Worm (Caenorhabditis elegans) whole organism, L3 larva: Measurements from ENCODE around the gene K08F4.5.

ENCODE experiments used
- ZK546.5 ChIP-seq: sonication (generic microtip); optimal IDR thresholded peaks from 2 replicates; lab custom pipeline; 2017; ENCODE audit warnings: missing biosample characterization, missing genetic modification characterization
- ceh-28 ChIP-seq: fragments of 150-350 bp; optimal IDR thresholded peaks from 2 replicates; lab custom pipeline; 2014; ENCODE audit warnings: missing biosample characterization, missing genetic modification reagents, missing genetic modification characterization
- daf-12 ChIP-seq: fragments of 150-350 bp; optimal IDR thresholded peaks from 2 replicates; lab custom pipeline; 2014; ENCODE audit warnings: missing biosample characterization, missing genetic modification reagents, missing genetic modification characterization
- egl-5 ChIP-seq: fragments of 150-350 bp; optimal IDR thresholded peaks from 2 replicates; lab custom pipeline; 2017; ENCODE audit warnings: missing biosample characterization, missing genetic modification reagents, missing genetic modification characterization, inconsistent platforms
- elt-1 ChIP-seq: fragments of 150-350 bp; optimal IDR thresholded peaks from 2 replicates; lab custom pipeline; 2014; ENCODE audit warnings: missing biosample characterization, missing genetic modification characterization
- fkh-10 ChIP-seq: sonication (generic microtip); optimal IDR thresholded peaks from 2 replicates; lab custom pipeline; 2017; ENCODE audit warnings: missing biosample characterization, missing genetic modification reagents, missing genetic modification characterization
- fkh-2 ChIP-seq: fragments of 150-350 bp; optimal IDR thresholded peaks from 2 replicates; lab custom pipeline; 2014; ENCODE audit warnings: missing biosample characterization, missing genetic modification reagents, missing genetic modification characterization
- fos-1 ChIP-seq: fragments of 150-350 bp; optimal IDR thresholded peaks from 2 replicates; lab custom pipeline; 2014; ENCODE audit warnings: missing biosample characterization, missing genetic modification characterization
- hmg-11 ChIP-seq: sonication (generic microtip); optimal IDR thresholded peaks from 2 replicates; lab custom pipeline; 2016; ENCODE audit warnings: missing genetic modification characterization, missing compliant biosample characterization
- jun-1 ChIP-seq: fragments of 150-350 bp; optimal IDR thresholded peaks from 2 replicates; lab custom pipeline; 2014; ENCODE audit warnings: missing biosample characterization, missing genetic modification reagents, missing genetic modification characterization
- lin-15B ChIP-seq: fragments of 150-350 bp; optimal IDR thresholded peaks from 2 replicates; lab custom pipeline; 2014; ENCODE audit warnings: missing biosample characterization, missing genetic modification characterization
- lsy-12 ChIP-seq: sonication (generic microtip); optimal IDR thresholded peaks from 2 replicates; lab custom pipeline; 2016; ENCODE audit warnings: mild to moderate bottlenecking, missing genetic modification characterization, missing compliant biosample characterization
- mdl-1 ChIP-seq: fragments of 150-350 bp; optimal IDR thresholded peaks from 2 replicates; lab custom pipeline; 2014; ENCODE audit warnings: missing biosample characterization, missing genetic modification characterization
- mml-1 ChIP-seq: fragments of 150-350 bp; sonication (generic microtip); optimal IDR thresholded peaks from 3 replicates; lab custom pipeline; 2014; ENCODE audit warnings: missing biosample characterization, missing genetic modification characterization
- nfya-1 ChIP-seq: sonication (generic microtip); optimal IDR thresholded peaks from 2 replicates; lab custom pipeline; 2017; ENCODE audit warnings: missing genetic modification characterization, mild to moderate bottlenecking, missing compliant biosample characterization, antibody characterized with exemption, moderate library complexity; ENCODE audit not compliant: insufficient read depth
- nhr-11 ChIP-seq: fragments of 150-350 bp; optimal IDR thresholded peaks from 2 replicates; lab custom pipeline; 2014; ENCODE audit warnings: missing biosample characterization, missing genetic modification characterization
- nhr-12 ChIP-seq: fragments of 150-350 bp; optimal IDR thresholded peaks from 2 replicates; lab custom pipeline; 2014; ENCODE audit warnings: missing biosample characterization, missing genetic modification characterization
- nhr-23 ChIP-seq: fragments of 150-350 bp; optimal IDR thresholded peaks from 2 replicates; lab custom pipeline; 2014; ENCODE audit warnings: missing biosample characterization, missing genetic modification reagents, missing genetic modification characterization
- nhr-25 ChIP-seq: sonication (generic microtip); optimal IDR thresholded peaks from 2 replicates; lab custom pipeline; 2017; ENCODE audit warnings: missing biosample characterization, missing genetic modification characterization
- nhr-28 ChIP-seq: fragments of 150-350 bp; optimal IDR thresholded peaks from 2 replicates; lab custom pipeline; 2014; ENCODE audit warnings: missing biosample characterization, missing genetic modification characterization
- nhr-43 ChIP-seq: sonication (generic microtip); optimal IDR thresholded peaks from 2 replicates; lab custom pipeline; 2016; ENCODE audit warnings: mild to moderate bottlenecking, missing genetic modification characterization, missing compliant biosample characterization; ENCODE audit not compliant: poor library complexity, severe bottlenecking
- nhr-67 ChIP-seq: fragments of 150-350 bp; optimal IDR thresholded peaks from 2 replicates; lab custom pipeline; 2014; ENCODE audit warnings: missing biosample characterization, missing genetic modification characterization
- nhr-76 ChIP-seq: fragments of 150-350 bp; sonication (generic microtip); optimal IDR thresholded peaks from 5 replicates; lab custom pipeline; 2014; ENCODE audit warnings: missing biosample characterization, missing genetic modification characterization
- nhr-77 ChIP-seq: fragments of 150-350 bp; optimal IDR thresholded peaks from 2 replicates; lab custom pipeline; 2014; ENCODE audit warnings: missing biosample characterization, missing genetic modification characterization
- pha-4 ChIP-seq: fragments of 150-350 bp; optimal IDR thresholded peaks from 2 replicates; lab custom pipeline; 2014; ENCODE audit warnings: missing biosample characterization, missing genetic modification reagents, missing genetic modification characterization
- pqm-1 ChIP-seq: fragments of 150-350 bp; optimal IDR thresholded peaks from 2 replicates; lab custom pipeline; 2017; ENCODE audit warnings: missing biosample characterization, missing genetic modification characterization, inconsistent platforms
- sea-2 ChIP-seq: fragments of 150-350 bp; sonication (generic microtip); optimal IDR thresholded peaks from 4 replicates; lab custom pipeline; 2014; ENCODE audit warnings: missing biosample characterization, missing genetic modification reagents, missing genetic modification characterization
- skn-1 ChIP-seq: fragments of 150-350 bp; optimal IDR thresholded peaks from 2 replicates; lab custom pipeline; 2014; ENCODE audit warnings: missing biosample characterization, missing genetic modification characterization
- snpc-4 ChIP-seq: fragments of 150-350 bp; optimal IDR thresholded peaks from 2 replicates; lab custom pipeline; 2014; ENCODE audit warnings: missing biosample characterization, missing genetic modification characterization
- tbx-2 ChIP-seq: sonication (generic microtip); optimal IDR thresholded peaks from 2 replicates; lab custom pipeline; 2016; ENCODE audit warnings: mild to moderate bottlenecking, missing genetic modification characterization, missing compliant biosample characterization
- unc-62 ChIP-seq: fragments of 150-350 bp; sonication (generic microtip); optimal IDR thresholded peaks from 4 replicates; lab custom pipeline; 2014; ENCODE audit warnings: missing biosample characterization, missing genetic modification reagents, missing genetic modification characterization
- zag-1 ChIP-seq: fragments of 150-350 bp; optimal IDR thresholded peaks from 2 replicates; lab custom pipeline; 2014; ENCODE audit warnings: missing biosample characterization, missing genetic modification characterization
- ztf-11 ChIP-seq: fragments of 150-350 bp; optimal IDR thresholded peaks from 2 replicates; lab custom pipeline; 2014; ENCODE audit warnings: missing biosample characterization, missing genetic modification characterization
- ztf-4 ChIP-seq: fragments of 150-350 bp; optimal IDR thresholded peaks from 2 replicates; lab custom pipeline; 2014; ENCODE audit warnings: missing biosample characterization, missing genetic modification characterization

The K08F4.5 gene

DNA sequence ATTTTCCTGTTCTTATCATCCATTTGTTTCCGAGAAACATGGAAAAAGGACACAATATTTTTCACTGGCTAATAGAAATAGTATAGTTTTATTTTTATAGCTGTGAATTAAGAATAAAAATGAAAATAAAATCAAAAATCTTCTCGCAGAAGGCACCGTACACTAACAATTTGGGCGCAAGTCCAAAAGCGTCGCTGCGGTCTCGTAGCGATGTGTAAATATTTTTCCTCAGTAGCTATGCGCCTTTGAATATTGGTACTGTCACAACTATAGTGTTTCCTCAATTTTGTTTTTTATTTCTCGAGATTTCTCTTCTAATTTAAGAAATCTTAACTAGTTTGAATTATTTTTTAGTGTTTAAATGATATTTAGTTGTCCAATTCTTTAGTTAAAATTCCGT, 21.3 kb upstream of the K08F4.5 start:
- TF ChIP-seq ceh-28 (tag; lab: Kevin White, UChicago), result no peak

DNA sequence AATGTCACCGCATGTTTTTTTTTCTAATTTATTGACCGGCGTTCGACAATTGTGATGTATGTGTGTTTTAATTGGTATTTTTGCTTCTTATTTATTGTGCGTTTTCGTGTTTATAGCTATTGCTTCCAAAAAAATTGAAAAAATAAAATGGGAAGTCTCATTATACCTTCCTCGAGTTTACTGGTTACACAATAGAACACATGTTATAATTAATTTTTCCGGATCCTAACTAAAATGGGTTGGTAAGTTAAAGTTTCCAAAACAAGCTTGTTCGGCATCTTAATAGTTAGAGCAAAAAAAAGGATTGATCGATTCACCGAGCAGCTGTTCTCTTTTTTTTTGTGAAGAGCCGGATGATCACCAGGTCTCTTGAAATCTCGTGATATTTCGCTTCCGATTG, 19.8 kb upstream of the K08F4.5 start, which contains the start of gene ttr-54:
ttr-54 (plus strand) TSS at position 301 of the 400 bp plus-strand sequence.
- TF ChIP-seq ZK546.5 (tag; lab: Kevin White, UChicago), result no peak
- no peak for TF ChIP-seq tbx-2 (tag; lab: Kevin White, UChicago)
- no peak for TF ChIP-seq hmg-11 (tag; lab: Kevin White, UChicago)

DNA sequence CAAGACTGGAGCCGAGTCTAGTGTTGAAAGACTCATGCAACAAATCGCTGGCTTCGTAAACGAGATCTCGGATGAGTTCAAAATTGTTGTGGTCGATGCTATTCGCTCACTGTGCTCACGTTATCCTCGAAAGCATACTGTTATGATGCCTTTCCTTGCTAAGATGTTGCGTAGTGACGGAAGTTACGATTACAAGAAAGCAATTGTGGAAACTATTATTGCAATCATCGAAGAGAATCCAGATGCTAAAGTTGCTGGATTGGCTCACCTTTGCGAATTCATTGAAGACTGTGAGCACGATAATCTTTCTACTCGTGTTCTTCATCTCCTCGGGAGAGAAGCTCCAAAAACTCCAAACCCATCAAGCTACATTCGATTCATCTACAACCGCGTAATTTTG, 17.8 kb upstream of the K08F4.5 start:
- TF ChIP-seq fkh-2 (tag; lab: Kevin White, UChicago), result no peak
- no peak for TF ChIP-seq hmg-11 (tag; lab: Kevin White, UChicago)
- TF ChIP-seq pha-4 (tag; lab: Kevin White, UChicago), result no peak
- no peak for TF ChIP-seq ztf-4 (tag; lab: Kevin White, UChicago)
- no peak for TF ChIP-seq snpc-4
- TF ChIP-seq nhr-76 (tag; lab: Kevin White, UChicago), result no peak
- no peak for TF ChIP-seq fkh-10 (GFP tag; lab: Kevin White, UChicago)
- no peak for TF ChIP-seq lin-15B (tag; lab: Kevin White, UChicago)
- TF ChIP-seq nhr-28 (tag; lab: Kevin White, UChicago), result no peak

DNA sequence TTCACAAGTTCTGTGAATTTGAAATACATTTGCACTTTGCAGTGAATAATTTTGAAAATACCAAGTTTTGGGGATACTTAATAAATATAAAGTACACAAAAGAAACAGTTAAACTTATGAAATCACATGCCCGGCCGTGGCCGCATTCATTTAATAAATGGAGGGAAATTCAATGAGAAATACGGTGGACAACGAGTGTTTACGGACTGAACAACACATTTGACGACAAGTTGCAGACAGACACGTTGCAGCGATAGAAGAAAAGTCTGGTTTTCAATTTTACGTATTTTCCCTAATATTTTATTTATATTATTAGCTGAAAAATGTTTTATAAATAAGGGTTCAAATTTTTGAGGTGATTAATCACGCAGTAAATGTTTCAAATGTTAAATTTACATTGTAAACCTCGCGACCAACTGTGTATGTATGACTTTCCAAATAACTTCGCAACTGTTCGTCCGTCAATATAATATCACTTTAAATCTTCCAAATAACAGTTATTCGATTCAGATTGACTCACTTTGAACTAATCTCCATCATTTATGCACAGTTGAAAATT, 15.8 kb upstream of the K08F4.5 start, which contains the start of gene copg-1:
copg-1 (plus strand) TSS at position 509 of the 559 bp plus-strand sequence.
- TF ChIP-seq ztf-11 (tag; lab: Kevin White, UChicago) (no peak), fos-1 (tag; lab: Kevin White, UChicago) (no peak), nhr-67 (tag; lab: Kevin White, UChicago) (no peak), egl-5 (no peak), nhr-77 (no peak), snpc-4 (peak; percentile 51), mdl-1 (tag; lab: Kevin White, UChicago) (no peak), nhr-11 (tag; lab: Kevin White, UChicago) (no peak), lin-15B (tag; lab: Kevin White, UChicago) (peak; percentile 43), elt-1 (tag; lab: Kevin White, UChicago) (no peak), nhr-25 (tag; lab: Kevin White, UChicago) (peak; percentile 4), lsy-12 (no peak), skn-1 (tag; lab: Kevin White, UChicago) (no peak), nhr-28 (tag; lab: Kevin White, UChicago) (no peak), nhr-43 (tag; lab: Kevin White, UChicago) (peak; percentile 31), nfya-1 (peak; percentile 77), pha-4 (tag; lab: Kevin White, UChicago) (peak; percentile 66), nhr-12 (tag; lab: Kevin White, UChicago) (no peak), sea-2 (GFP tag; lab: Kevin White, UChicago) (no peak), hmg-11 (tag; lab: Kevin White, UChicago) (peak; percentile 75), daf-12 (tag; lab: Kevin White, UChicago) (no peak), unc-62 (GFP tag; lab: Kevin White, UChicago) (no peak), ZK546.5 (tag; lab: Kevin White, UChicago) (no peak), jun-1 (no peak), nhr-23 (tag; lab: Kevin White, UChicago) (peak; percentile 63), pqm-1 (peak; percentile 19)

DNA sequence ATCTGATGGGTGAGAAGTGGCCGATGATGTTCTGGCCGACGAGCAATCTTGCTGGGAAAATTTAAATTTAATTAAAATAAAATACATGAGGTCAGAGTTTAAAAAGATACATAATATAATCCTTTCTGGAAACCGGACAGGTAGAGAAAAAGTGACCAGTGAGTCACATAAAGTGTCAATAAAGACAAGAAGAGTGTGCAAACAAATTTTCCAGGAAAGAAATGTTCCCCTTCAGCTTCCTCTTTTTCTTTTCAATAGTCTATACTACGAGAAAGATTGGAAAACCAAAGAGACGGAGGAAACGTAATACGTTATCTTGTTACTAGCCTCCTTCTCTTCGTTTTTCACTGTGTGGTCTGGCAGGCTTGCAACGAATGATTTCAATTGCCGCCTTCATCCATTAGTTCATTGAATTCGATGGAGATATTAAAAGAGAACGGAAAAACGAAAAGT, 14.9 kb upstream of the K08F4.5 start, which contains the start of gene tsp-12:
tsp-12 (minus strand) TSS at position 51 of the 453 bp plus-strand sequence.
- TF ChIP-seq mml-1 (tag; lab: Kevin White, UChicago) (no peak), snpc-4 (peak; percentile 50), zag-1 (tag; lab: Kevin White, UChicago) (no peak), elt-1 (tag; lab: Kevin White, UChicago) (no peak), pha-4 (tag; lab: Kevin White, UChicago) (peak; percentile 63), lsy-12 (no peak)
